Worm (Caenorhabditis elegans): ENCODE measurements around the gene zak-1.

DNA sequence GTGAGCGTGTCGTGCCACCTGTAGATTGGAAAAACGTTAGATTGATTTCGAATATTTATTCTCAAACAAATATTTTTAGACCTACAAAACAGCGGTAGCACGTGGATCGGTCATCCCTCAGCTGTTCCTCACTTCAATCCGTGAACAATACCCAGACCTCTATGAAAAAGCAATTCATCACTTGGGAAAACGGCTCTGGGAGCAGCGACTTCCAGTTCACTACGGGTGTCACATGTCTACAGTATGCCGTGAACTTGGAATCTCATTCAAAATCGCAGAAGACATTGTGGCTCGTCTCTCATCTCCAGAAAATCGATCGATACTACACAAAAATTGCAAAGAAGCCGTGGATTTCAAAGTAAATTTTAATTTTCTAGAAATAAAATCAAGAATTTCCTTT lies 47.9 kb upstream of the zak-1 start:
- TF ChIP-seq tab-1 (GFP tag; IDR thresholded peaks at IDR 0.05) (no peak), ref-1 (GFP tag; conservative IDR thresholded peaks at IDR 0.05) (no peak), klf-2 (GFP tag; conservative IDR thresholded peaks at IDR 0.05) (no peak), ztf-23 (GFP tag; IDR thresholded peaks at IDR 0.05) (no peak), T22C8.4 (GFP tag; IDR thresholded peaks at IDR 0.05) (no peak)

Measured in whole organism, midembryonic.